Worm (Caenorhabditis elegans) whole organism, L1 larva: ENCODE data around the gene ccr-4.
A peak's percentile ranks its signal among the peaks of the same experiment; 100 is the strongest.

Experiments used
- C16A3.4 ChIP-seq: fragments of 150-350 bp; optimal IDR thresholded peaks from 2 replicates; lab custom pipeline; 2014; ENCODE audit warnings: missing biosample characterization, missing genetic modification characterization
- aly-2 ChIP-seq: fragments of 150-350 bp; optimal IDR thresholded peaks from 2 replicates; lab custom pipeline; 2014; ENCODE audit warnings: missing biosample characterization, missing genetic modification characterization
- ceh-63 ChIP-seq: fragments of 200-800 bp; sonication (Bioruptor generic); optimal IDR thresholded peaks from 2 replicates; lab custom pipeline; 2018; ENCODE audit warnings: mild to moderate bottlenecking, missing genetic modification characterization, missing compliant biosample characterization
- ceh-8 ChIP-seq: fragments of 200-800 bp; sonication (Bioruptor generic); optimal IDR thresholded peaks from 2 replicates; lab custom pipeline; 2018; ENCODE audit warnings: mild to moderate bottlenecking, missing genetic modification characterization, moderate library complexity, missing compliant biosample characterization
- ceh-90 ChIP-seq: sonication (generic microtip); optimal IDR thresholded peaks from 2 replicates; lab custom pipeline; 2016; ENCODE audit warnings: missing genetic modification characterization, missing compliant biosample characterization
- dpl-1 ChIP-seq, 3 experiments: fragments of 150-350 bp in 2 of 3; sonication (generic microtip) in 1 of 3; optimal IDR thresholded peaks; 2 replicates each; lab custom pipeline; 2014 to 2017; ENCODE audit warnings: missing biosample characterization in 3 of 3, missing genetic modification characterization in 3 of 3, missing genetic modification reagents in 3 of 3
- efl-3 ChIP-seq: fragments of 200-800 bp; sonication (Bioruptor generic); optimal IDR thresholded peaks from 2 replicates; lab custom pipeline; 2018; ENCODE audit warnings: mild to moderate bottlenecking, missing genetic modification characterization, missing compliant biosample characterization
- egl-27 ChIP-seq, 2 experiments: fragments of 150-350 bp in 1 of 2; sonication (generic microtip); optimal IDR thresholded peaks; 3 replicates each; lab custom pipeline; 2017 to 2018; ENCODE audit warnings: missing biosample characterization in 2 of 2, missing genetic modification characterization in 2 of 2, missing genetic modification reagents in 2 of 2
- elt-2 ChIP-seq: sonication (generic microtip); optimal IDR thresholded peaks from 2 replicates; lab custom pipeline; 2016; ENCODE audit warnings: missing genetic modification characterization, mild to moderate bottlenecking, inconsistent platforms, missing compliant biosample characterization, missing genetic modification reagents
- ets-5 ChIP-seq: fragments of 200-800 bp; sonication (Bioruptor generic); IDR thresholded peaks from 2 replicates; pipeline ENCODE4 v1.3.6; 2022; ENCODE audit warnings: missing genetic modification characterization, missing compliant biosample characterization
- fkh-4 ChIP-seq: sonication (generic microtip); optimal IDR thresholded peaks from 2 replicates; lab custom pipeline; 2016; ENCODE audit warnings: missing compliant biosample characterization, missing genetic modification characterization, borderline replicate concordance
- hlh-4 ChIP-seq: sonication (generic microtip); optimal IDR thresholded peaks from 2 replicates; lab custom pipeline; 2016; ENCODE audit warnings: mild to moderate bottlenecking, missing genetic modification characterization, missing compliant biosample characterization
- irx-1 ChIP-seq: sonication (generic microtip); optimal IDR thresholded peaks from 2 replicates; lab custom pipeline; 2016; ENCODE audit warnings: missing genetic modification characterization, missing compliant biosample characterization
- jun-1 ChIP-seq: fragments of 150-350 bp; optimal IDR thresholded peaks from 2 replicates; lab custom pipeline; 2014; ENCODE audit warnings: missing biosample characterization, missing genetic modification reagents, missing genetic modification characterization
- lir-3 ChIP-seq: sonication (generic microtip); optimal IDR thresholded peaks from 2 replicates; lab custom pipeline; 2016; ENCODE audit warnings: mild to moderate bottlenecking, missing genetic modification characterization, moderate library complexity, missing compliant biosample characterization; ENCODE audit not compliant: poor library complexity
- mab-9 ChIP-seq: fragments of 200-800 bp; sonication (Bioruptor generic); IDR thresholded peaks from 2 replicates; pipeline ENCODE4 v1.3.6; 2022; ENCODE audit warnings: missing genetic modification reagents, missing genetic modification characterization, missing compliant biosample characterization
- mef-2 ChIP-seq: fragments of 150-350 bp; optimal IDR thresholded peaks from 2 replicates; lab custom pipeline; 2014; ENCODE audit warnings: missing biosample characterization, missing genetic modification characterization
- mep-1 ChIP-seq: fragments of 150-350 bp; optimal IDR thresholded peaks from 2 replicates; lab custom pipeline; 2014; ENCODE audit warnings: missing biosample characterization, missing genetic modification characterization
- nhr-11 ChIP-seq: fragments of 150-350 bp; optimal IDR thresholded peaks from 2 replicates; lab custom pipeline; 2014; ENCODE audit warnings: missing biosample characterization, missing genetic modification characterization
- nhr-19 ChIP-seq: fragments of 200-800 bp; sonication (Bioruptor generic); conservative IDR thresholded peaks from 2 replicates; pipeline ENCODE4 v1.3.6; 2022; ENCODE audit warnings: missing genetic modification characterization, missing compliant biosample characterization
- nhr-20 ChIP-seq: sonication (generic microtip); optimal IDR thresholded peaks from 2 replicates; lab custom pipeline; 2016; ENCODE audit warnings: mild to moderate bottlenecking, missing genetic modification characterization, missing compliant biosample characterization
- nhr-28 ChIP-seq: fragments of 150-350 bp; optimal IDR thresholded peaks from 2 replicates; lab custom pipeline; 2014; ENCODE audit warnings: missing biosample characterization, missing genetic modification characterization
- nhr-71 ChIP-seq: sonication (generic microtip); optimal IDR thresholded peaks from 2 replicates; lab custom pipeline; 2016; ENCODE audit warnings: mild to moderate bottlenecking, missing genetic modification characterization, moderate library complexity, missing compliant biosample characterization
- nhr-77 ChIP-seq: fragments of 150-350 bp; optimal IDR thresholded peaks from 2 replicates; lab custom pipeline; 2014; ENCODE audit warnings: missing biosample characterization, missing genetic modification characterization
- nhr-90 ChIP-seq: sonication (generic microtip); optimal IDR thresholded peaks from 2 replicates; lab custom pipeline; 2016; ENCODE audit warnings: mild to moderate bottlenecking, missing genetic modification characterization, missing compliant biosample characterization; ENCODE audit not compliant: poor library complexity
- pag-3 ChIP-seq: sonication (generic microtip); optimal IDR thresholded peaks from 2 replicates; lab custom pipeline; 2017; ENCODE audit warnings: missing genetic modification characterization, mild to moderate bottlenecking, missing compliant biosample characterization, antibody characterized with exemption, borderline replicate concordance; ENCODE audit not compliant: insufficient read depth
- skn-1 ChIP-seq: fragments of 150-350 bp; optimal IDR thresholded peaks from 2 replicates; lab custom pipeline; 2014; ENCODE audit warnings: missing biosample characterization, missing genetic modification characterization
- tbx-2 ChIP-seq: sonication (generic microtip); optimal IDR thresholded peaks from 2 replicates; lab custom pipeline; 2016; ENCODE audit warnings: missing genetic modification characterization, missing compliant biosample characterization
- unc-30 ChIP-seq: sonication (generic microtip); optimal IDR thresholded peaks from 2 replicates; lab custom pipeline; 2017; ENCODE audit warnings: missing biosample characterization, missing genetic modification characterization
- unc-86 ChIP-seq: sonication (generic microtip); optimal IDR thresholded peaks from 2 replicates; lab custom pipeline; 2016; ENCODE audit warnings: missing genetic modification characterization, missing compliant biosample characterization
- zip-4 ChIP-seq: fragments of 200-800 bp; sonication (Bioruptor generic); optimal IDR thresholded peaks from 2 replicates; lab custom pipeline; 2018; ENCODE audit warnings: mild to moderate bottlenecking, missing genetic modification characterization, moderate library complexity, missing compliant biosample characterization
- ztf-11 ChIP-seq, 2 experiments: sonication (generic microtip); optimal IDR thresholded peaks; 2 replicates each; lab custom pipeline; 2016 to 2017; ENCODE audit warnings: missing genetic modification characterization in 2 of 2, missing biosample characterization in 1 of 2, missing compliant biosample characterization in 1 of 2

Gene ccr-4

DNA sequence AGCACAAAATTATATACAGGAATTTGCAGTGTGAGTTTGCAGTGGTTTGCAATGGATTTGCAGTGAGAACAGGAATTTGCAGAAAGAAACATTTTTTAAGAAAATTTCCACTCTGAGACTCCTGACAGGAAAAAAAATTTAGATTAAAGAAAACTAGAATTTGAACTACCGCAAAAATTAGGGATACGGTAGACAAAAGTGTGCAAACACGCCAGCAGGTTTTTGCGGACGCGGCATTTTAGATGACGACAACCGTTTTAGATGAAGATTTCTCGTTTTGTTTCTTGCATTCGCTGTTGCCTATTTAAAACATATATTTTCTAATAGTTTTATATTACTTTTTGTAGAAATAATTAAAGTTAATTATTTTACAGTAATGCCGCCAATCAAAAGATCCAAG lies 10.5 kb downstream of the ccr-4 start, which contains the start of gene wdr-46 (continued):
- TF ChIP-seq nhr-11 (peak; percentile 59), mef-2 (no peak)

DNA sequence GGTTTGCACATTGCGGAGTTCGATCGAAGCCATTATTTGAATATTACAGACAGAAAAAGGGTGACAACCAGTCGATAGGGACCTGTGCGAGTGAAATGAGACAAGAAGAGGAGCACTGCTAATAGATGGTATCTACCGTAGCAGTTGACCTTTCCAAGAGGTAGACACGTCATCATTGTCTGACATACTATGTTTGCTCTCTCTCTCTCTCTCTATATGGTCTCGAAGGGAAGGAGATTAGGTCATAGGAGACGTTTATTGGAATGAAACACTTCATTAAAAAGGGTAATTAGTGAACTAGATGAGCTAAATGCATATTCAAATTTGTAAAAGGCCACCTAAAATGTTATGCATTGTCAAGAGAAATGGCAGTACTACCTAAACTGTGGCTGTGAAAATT lies 14.7 kb downstream of the ccr-4 start, which contains the start of gene atz-1:
TSS of gene atz-1 (minus strand) at position 101 of the 400 bp plus-strand sequence.
- no peak for TF ChIP-seq mab-9
- TF ChIP-seq mep-1, result no peak
- no peak for TF ChIP-seq fkh-4 (tag; lab: Kevin White, UChicago)
- no peak for TF ChIP-seq skn-1 (tag; lab: Kevin White, UChicago)
- no peak for TF ChIP-seq nhr-90 (tag; lab: Kevin White, UChicago)
- TF ChIP-seq dpl-1 (GFP tag; optimal IDR thresholded peaks at IDR 0.05; lab: Kevin White, UChicago), result no peak
- no peak for TF ChIP-seq nhr-19 (GFP tag; lab: Robert Waterston, UW)
- no peak for TF ChIP-seq nhr-11
- TF ChIP-seq irx-1, result no peak
- no peak for TF ChIP-seq tbx-2
- TF ChIP-seq aly-2 (tag; lab: Kevin White, UChicago), result no peak
- TF ChIP-seq unc-30 (tag; lab: Kevin White, UChicago), result no peak
- no peak for TF ChIP-seq egl-27 (tag; optimal IDR thresholded peaks at IDR 0.05; lab: Kevin White, UChicago)
- no peak for TF ChIP-seq hlh-4 (tag; lab: Kevin White, UChicago)
- no peak for TF ChIP-seq lir-3 (tag; lab: Kevin White, UChicago)
- no peak for TF ChIP-seq nhr-77
- no peak for TF ChIP-seq jun-1 (tag; lab: Kevin White, UChicago)
- TF ChIP-seq ets-5 (GFP tag; lab: Robert Waterston, UW), result no peak
- TF ChIP-seq, all 84 proteins: peak for 0

DNA sequence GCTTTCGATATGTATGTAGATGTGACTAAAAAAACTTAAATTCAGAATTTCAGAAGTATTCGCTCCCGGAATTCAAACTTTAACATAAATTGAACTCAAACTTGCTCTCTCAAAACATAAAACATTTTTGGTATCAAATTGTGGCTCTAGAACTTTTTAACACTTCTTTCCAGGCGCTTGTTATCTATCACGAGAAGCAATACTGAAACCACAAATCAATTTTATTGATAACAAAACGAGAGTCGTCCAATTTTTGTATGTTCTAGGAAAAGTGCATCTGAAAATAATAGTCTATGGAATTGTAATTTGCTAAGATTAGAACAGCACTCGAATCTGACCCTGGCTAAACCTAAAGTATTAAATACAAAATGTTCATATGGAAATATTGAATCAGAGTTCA lies 17.6 kb downstream of the ccr-4 start:
- TF ChIP-seq elt-2 (tag; lab: Kevin White, UChicago) (peak; percentile 54), ceh-63 (GFP tag; lab: Kevin White, UChicago) (no peak)
- TF ChIP-seq, all 84 proteins: peak for 1

DNA sequence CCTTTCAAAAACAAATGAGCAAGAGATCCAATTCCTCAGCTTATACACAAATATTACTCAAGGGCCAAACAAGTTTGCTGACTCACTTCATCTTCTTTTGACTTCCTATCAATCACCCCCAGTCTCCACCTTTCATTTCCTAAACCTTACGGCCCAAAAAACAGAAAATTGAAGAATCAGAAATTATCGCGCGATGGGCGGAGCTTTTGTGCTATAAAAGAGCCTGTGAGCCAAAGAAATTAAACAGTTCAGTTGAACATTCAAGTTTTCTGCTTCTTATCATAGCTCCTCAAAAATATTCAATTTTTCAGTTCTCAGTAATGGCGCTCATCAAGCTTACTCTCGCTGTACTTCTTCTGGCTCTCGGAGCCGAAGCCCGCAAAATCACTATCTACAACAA lies 18.4 kb downstream of the ccr-4 start, which contains the start of gene thn-1:
TSS of gene thn-1 (plus strand) at position 301 of the 400 bp plus-strand sequence.
- TF ChIP-seq nhr-28 (tag; lab: Kevin White, UChicago) (no peak), unc-86 (tag; lab: Kevin White, UChicago) (no peak), dpl-1 (GFP tag; optimal IDR thresholded peaks at IDR 0.05; lab: Kevin White, UChicago) (no peak), aly-2 (tag; lab: Kevin White, UChicago) (no peak)
- TF ChIP-seq, all 84 proteins: peak for 0

DNA sequence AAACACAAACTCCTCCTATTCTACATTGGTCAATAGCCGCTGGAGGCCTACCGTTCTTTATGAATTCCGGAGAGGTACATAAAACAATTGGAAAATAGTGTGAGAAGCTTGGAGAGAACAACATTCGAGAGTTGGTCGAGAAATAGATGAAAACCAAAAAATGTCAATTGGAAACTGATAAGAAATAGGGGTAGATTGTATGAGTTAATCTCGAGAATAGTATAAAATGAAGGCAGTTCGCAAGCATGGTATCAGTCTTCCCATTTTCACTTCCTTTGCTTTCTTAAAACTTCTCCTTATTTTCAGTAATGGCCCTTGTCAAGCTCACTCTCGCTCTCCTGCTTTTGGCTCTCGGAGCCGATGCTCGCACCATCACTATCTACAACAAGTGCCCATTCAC lies 21.5 kb downstream of the ccr-4 start, which contains the start of gene thn-2:
TSS of gene thn-2 (plus strand) at position 307 of the 400 bp plus-strand sequence.
- no peak for TF ChIP-seq lir-3 (tag; lab: Kevin White, UChicago)
- TF ChIP-seq elt-2 (tag; lab: Kevin White, UChicago), result no peak
- no peak for TF ChIP-seq nhr-20 (tag; lab: Kevin White, UChicago)
- no peak for TF ChIP-seq ceh-8 (GFP tag; lab: Kevin White, UChicago)
- no peak for TF ChIP-seq pag-3
- no peak for TF ChIP-seq nhr-90 (tag; lab: Kevin White, UChicago)
- TF ChIP-seq zip-4 (GFP tag; lab: Kevin White, UChicago), result no peak
- no peak for TF ChIP-seq aly-2 (tag; lab: Kevin White, UChicago)
- no peak for TF ChIP-seq nhr-71 (tag; lab: Kevin White, UChicago)
- TF ChIP-seq C16A3.4 (tag; lab: Kevin White, UChicago), result no peak
- no peak for TF ChIP-seq ceh-90 (tag; lab: Kevin White, UChicago)
- TF ChIP-seq efl-3 (GFP tag; lab: Kevin White, UChicago), result no peak
- no peak for TF ChIP-seq ztf-11 (tag; optimal IDR thresholded peaks at IDR 0.05; lab: Kevin White, UChicago)
